Fruit fly (Drosophila melanogaster) S2 (cell line): ENCODE results near the gene CG5004.

Experiments used
- CG8478 ChIP-seq: fragments of >200 bp; optimal IDR thresholded peaks from 2 replicates; lab custom pipeline; 2018
- CTCF ChIP-seq, 2 experiments: fragments of >200 bp; optimal IDR thresholded peaks; 2 replicates each; lab custom pipeline; 2018

dm6 chrX:17177606-17178005 lies 70.2 kb downstream of the CG5004 start:
- TF ChIP-seq CTCF (optimal IDR thresholded peaks at IDR 0.05; lab: Kevin White, UChicago) (no peak), CG8478 (lab: Kevin White, UChicago) (no peak)
